Worm (Caenorhabditis elegans): ENCODE data around the gene cest-1.2.

ce11 chrV:14197651-14198050, 37.0 kb upstream of the cest-1.2 start:
- TF ChIP-seq nhr-77 (tag; optimal IDR thresholded peaks at IDR 0.05) (no peak), hlh-17 (GFP tag; optimal IDR thresholded peaks at IDR 0.05; ENCODE audit: borderline replicate concordance) (no peak)

Measured in whole organism, L1 larva.